Worm (Caenorhabditis elegans): ENCODE measurements around the gene ZK1010.2.

- TF ChIP-seq tbx-2 (tag; optimal IDR thresholded peaks at IDR 0.05) (no peak), sox-2 (GFP tag; IDR thresholded peaks at IDR 0.05) (no peak), nfya-1 (tag; optimal IDR thresholded peaks at IDR 0.05) (no peak), ttx-3 (tag; optimal IDR thresholded peaks at IDR 0.05) (no peak), pag-3 (tag; optimal IDR thresholded peaks at IDR 0.05; ENCODE audit: borderline replicate concordance) (no peak), lin-11 (tag; optimal IDR thresholded peaks at IDR 0.05) (no peak), mec-3 (tag; optimal IDR thresholded peaks at IDR 0.05; ENCODE audit: borderline replicate concordance) (no peak), ceh-9 (tag; optimal IDR thresholded peaks at IDR 0.05) (no peak), elt-2 (tag; optimal IDR thresholded peaks at IDR 0.05) (no peak), C38D4.7 (GFP tag; optimal IDR thresholded peaks at IDR 0.05) (no peak), pha-4 (tag; optimal IDR thresholded peaks at IDR 0.05) (no peak), ceh-2 (tag; optimal IDR thresholded peaks at IDR 0.05) (no peak), tbx-7 (tag; optimal IDR thresholded peaks at IDR 0.05) (no peak), ceh-19 (GFP tag; optimal IDR thresholded peaks at IDR 0.05) (no peak)
Measured at ce11 chrIII:12934417-12934816, 43.2 kb downstream of the ZK1010.2 start, which contains the start of gene epg-3.

All from whole organism, late embryonic.